Worm (Caenorhabditis elegans): ENCODE results near the gene F26A10.2.

ce11 chrX:7614466-7614865 is 30.7 kb downstream of the F26A10.2 start:
- TF ChIP-seq nhr-11 (tag; optimal IDR thresholded peaks at IDR 0.05) (no peak), ama-1 (optimal IDR thresholded peaks at IDR 0.05) (no peak), unc-55 (GFP tag; optimal IDR thresholded peaks at IDR 0.05) (no peak), gmeb-1 (tag; optimal IDR thresholded peaks at IDR 0.05) (no peak), snpc-4 (tag; optimal IDR thresholded peaks at IDR 0.05) (no peak), fos-1 (tag; optimal IDR thresholded peaks at IDR 0.05) (no peak)
